Fruit fly (Drosophila melanogaster) whole organism, embryonic: ENCODE measurements around the gene CG9961.

Source experiments
- Awh ChIP-seq: fragments of 200-800 bp; sonication (Bioruptor generic); IDR thresholded peaks from 2 replicates; pipeline ENCODE4, ENCODE4 v1.3.6; 2022; ENCODE audit warnings: missing biosample characterization, missing genetic modification characterization
- B-H2 ChIP-seq: fragments of 200-800 bp; sonication (Bioruptor generic); optimal IDR thresholded peaks from 2 replicates; lab custom pipeline; 2018; ENCODE audit warnings: missing biosample characterization, mild to moderate bottlenecking, missing genetic modification characterization
- CG10321 ChIP-seq: fragments of 200-800 bp; sonication (Bioruptor generic); IDR thresholded peaks from 2 replicates; pipeline ENCODE4 v1.3.6; 2022; ENCODE audit warnings: missing biosample characterization, missing genetic modification characterization
- CG12155 ChIP-seq: fragments of 200-800 bp; sonication (Bioruptor generic); optimal IDR thresholded peaks from 3 replicates; lab custom pipeline; 2016; ENCODE audit warnings: missing biosample characterization, missing genetic modification characterization
- CG12219 ChIP-seq: fragments of 200-800 bp; sonication (Bioruptor generic); optimal IDR thresholded peaks from 3 replicates; lab custom pipeline; 2018; ENCODE audit warnings: missing biosample characterization, mild to moderate bottlenecking, missing genetic modification characterization
- CG1233 ChIP-seq: fragments of 200-800 bp; sonication (Bioruptor generic); optimal IDR thresholded peaks from 4 replicates; lab custom pipeline; 2018; ENCODE audit warnings: missing biosample characterization, mild to moderate bottlenecking, missing genetic modification characterization
- CG13296 ChIP-seq: fragments of 200-800 bp; sonication (Bioruptor generic); optimal IDR thresholded peaks from 3 replicates; lab custom pipeline; 2018; ENCODE audit warnings: missing biosample characterization, mild to moderate bottlenecking, missing genetic modification characterization
- CG14965 ChIP-seq: fragments of 200-800 bp; sonication (Bioruptor generic); optimal IDR thresholded peaks from 2 replicates; lab custom pipeline; 2016; ENCODE audit warnings: missing biosample characterization, missing genetic modification characterization, borderline replicate concordance
- CG15269 ChIP-seq: fragments of 200-800 bp; sonication (Bioruptor generic); optimal IDR thresholded peaks from 2 replicates; lab custom pipeline; 2018; ENCODE audit warnings: missing biosample characterization, mild to moderate bottlenecking, missing genetic modification characterization, moderate library complexity
- CG1529 ChIP-seq: fragments of 200-800 bp; sonication (Bioruptor generic); optimal IDR thresholded peaks from 3 replicates; lab custom pipeline; 2018; ENCODE audit warnings: missing biosample characterization, missing genetic modification characterization
- CG17829 ChIP-seq: fragments of 200-800 bp; optimal IDR thresholded peaks from 2 replicates; lab custom pipeline; 2019; ENCODE audit warnings: missing biosample characterization, mild to moderate bottlenecking, missing genetic modification characterization, moderate library complexity
- CG18619 ChIP-seq: fragments of 200-800 bp; sonication (Bioruptor generic); optimal IDR thresholded peaks from 3 replicates; lab custom pipeline; 2017; ENCODE audit warnings: missing biosample characterization, mild to moderate bottlenecking, missing genetic modification characterization
- CG2712 ChIP-seq: fragments of 200-800 bp; optimal IDR thresholded peaks from 3 replicates; lab custom pipeline; 2019; ENCODE audit warnings: missing biosample characterization, mild to moderate bottlenecking, missing genetic modification characterization, moderate library complexity
- CG3281 ChIP-seq: fragments of 200-800 bp; sonication (Bioruptor generic); optimal IDR thresholded peaks from 3 replicates; lab custom pipeline; 2017; ENCODE audit warnings: missing biosample characterization, mild to moderate bottlenecking, missing genetic modification characterization
- CG34224 ChIP-seq: fragments of 200-800 bp; sonication (Bioruptor generic); IDR thresholded peaks from 3 replicates; pipeline ENCODE4 v1.3.6; 2022; ENCODE audit warnings: missing biosample characterization, missing genetic modification characterization; ENCODE audit not compliant: partially characterized antibody
- CG34422 ChIP-seq: fragments of 200-800 bp; sonication (Bioruptor generic); IDR thresholded peaks from 3 replicates; pipeline ENCODE4 v1.3.6; 2022; ENCODE audit warnings: missing biosample characterization, missing genetic modification characterization
- CG42726 ChIP-seq: fragments of 200-800 bp; sonication (Bioruptor generic); IDR thresholded peaks from 2 replicates; pipeline ENCODE4 v1.3.6; 2022; ENCODE audit warnings: missing biosample characterization, missing genetic modification characterization; ENCODE audit not compliant: partially characterized antibody
- CG4617 ChIP-seq: fragments of 200-800 bp; sonication (Bioruptor generic); optimal IDR thresholded peaks from 3 replicates; lab custom pipeline; 2016; ENCODE audit warnings: missing biosample characterization, missing genetic modification characterization, borderline replicate concordance
- CG4707 ChIP-seq: fragments of 200-800 bp; sonication (Bioruptor generic); optimal IDR thresholded peaks from 2 replicates; lab custom pipeline; 2018; ENCODE audit warnings: missing biosample characterization, mild to moderate bottlenecking, missing genetic modification characterization, moderate library complexity
- CG6175 ChIP-seq: fragments of 200-800 bp; sonication (Bioruptor generic); IDR thresholded peaks from 3 replicates; pipeline ENCODE4 v1.3.6; 2022; ENCODE audit warnings: missing biosample characterization, missing genetic modification characterization
- CG7987 ChIP-seq: fragments of 200-800 bp; sonication (Bioruptor generic); optimal IDR thresholded peaks from 2 replicates; lab custom pipeline; 2018; ENCODE audit warnings: missing biosample characterization, mild to moderate bottlenecking, missing genetic modification characterization, moderate library complexity
- CG8388 ChIP-seq: fragments of 200-800 bp; sonication (Bioruptor generic); optimal IDR thresholded peaks from 2 replicates; lab custom pipeline; 2019; ENCODE audit warnings: missing biosample characterization, mild to moderate bottlenecking, missing genetic modification characterization, moderate library complexity
- CG8924 ChIP-seq: fragments of 200-800 bp; optimal IDR thresholded peaks from 3 replicates; lab custom pipeline; 2019; ENCODE audit warnings: missing biosample characterization, mild to moderate bottlenecking, missing genetic modification characterization, moderate library complexity
- CG9727 ChIP-seq: fragments of 200-800 bp; sonication (Bioruptor generic); optimal IDR thresholded peaks from 3 replicates; lab custom pipeline; 2017; ENCODE audit warnings: missing biosample characterization, mild to moderate bottlenecking, missing genetic modification characterization
- CHES-1-like ChIP-seq: fragments of 200-800 bp; sonication (Bioruptor generic); optimal IDR thresholded peaks from 2 replicates; lab custom pipeline; 2016; ENCODE audit warnings: missing biosample characterization, missing genetic modification characterization
- D ChIP-seq, 2 experiments: fragments of 200-800 bp in 1 of 2; fragments of >200 bp in 1 of 2; sonication (Bioruptor generic) in 1 of 2; optimal IDR thresholded peaks; 2 replicates in 1 of 2; 3 replicates in 1 of 2; lab custom pipeline; 2017; ENCODE audit warnings: mild to moderate bottlenecking in 1 of 2, missing biosample characterization in 1 of 2, missing genetic modification characterization in 1 of 2, missing genetic modification reagents in 1 of 2
- Deaf1 ChIP-seq: fragments of 200-800 bp; optimal IDR thresholded peaks from 3 replicates; lab custom pipeline; 2019; ENCODE audit warnings: missing biosample characterization, mild to moderate bottlenecking, missing genetic modification characterization, moderate library complexity
- Dref ChIP-seq: fragments of 200-800 bp; sonication (Bioruptor generic); IDR thresholded peaks from 2 replicates; pipeline ENCODE4 v1.3.6; 2022; ENCODE audit warnings: missing biosample characterization, missing genetic modification characterization
- HLH3B ChIP-seq: fragments of 200-800 bp; sonication (Bioruptor generic); IDR thresholded peaks from 2 replicates; pipeline ENCODE4 v1.3.6; 2022; ENCODE audit warnings: missing biosample characterization, missing genetic modification characterization
- Hand ChIP-seq: fragments of 200-800 bp; sonication (Bioruptor generic); optimal IDR thresholded peaks from 2 replicates; lab custom pipeline; 2017; ENCODE audit warnings: mild to moderate bottlenecking, missing biosample characterization, missing genetic modification reagents, missing genetic modification characterization
- Jarid2 ChIP-seq: fragments of 200-800 bp; sonication (Bioruptor generic); optimal IDR thresholded peaks from 3 replicates; lab custom pipeline; 2017; ENCODE audit warnings: mild to moderate bottlenecking, missing biosample characterization, missing genetic modification reagents, missing genetic modification characterization
- Oli ChIP-seq: fragments of 200-800 bp; sonication (Bioruptor generic); optimal IDR thresholded peaks from 2 replicates; lab custom pipeline; 2018; ENCODE audit warnings: missing biosample characterization, mild to moderate bottlenecking, missing genetic modification characterization, moderate library complexity
- YL-1 ChIP-seq: fragments of 200-800 bp; sonication (Bioruptor generic); optimal IDR thresholded peaks from 3 replicates; lab custom pipeline; 2017; ENCODE audit warnings: missing biosample characterization, mild to moderate bottlenecking, missing genetic modification characterization
- abd-A ChIP-seq: fragments of 200-800 bp; sonication (Bioruptor generic); optimal IDR thresholded peaks from 3 replicates; lab custom pipeline; 2019; ENCODE audit warnings: missing biosample characterization, mild to moderate bottlenecking, missing genetic modification characterization, moderate library complexity
- az2 ChIP-seq: fragments of 200-800 bp; sonication (Bioruptor generic); optimal IDR thresholded peaks from 3 replicates; lab custom pipeline; 2016; ENCODE audit warnings: missing biosample characterization, missing genetic modification characterization
- cas ChIP-seq: fragments of 200-800 bp; sonication (Bioruptor generic); IDR thresholded peaks from 2 replicates; pipeline ENCODE4 v1.3.6; 2022; ENCODE audit warnings: missing biosample characterization, missing genetic modification characterization
- croc ChIP-seq: fragments of 200-800 bp; sonication (Bioruptor generic); conservative IDR thresholded peaks from 3 replicates; pipeline ENCODE4 v1.3.6; 2022; ENCODE audit warnings: missing biosample characterization, missing genetic modification characterization
- dati ChIP-seq: fragments of 200-800 bp; sonication (Bioruptor generic); IDR thresholded peaks from 2 replicates; pipeline ENCODE4 v1.3.6; 2022; ENCODE audit warnings: missing biosample characterization, missing genetic modification characterization
- dmrt99B ChIP-seq: fragments of 200-800 bp; sonication (Bioruptor generic); optimal IDR thresholded peaks from 2 replicates; lab custom pipeline; 2018; ENCODE audit warnings: missing biosample characterization, mild to moderate bottlenecking, missing genetic modification characterization, moderate library complexity
- dpn ChIP-seq, 2 experiments: fragments of 200-800 bp; sonication (Bioruptor generic); optimal IDR thresholded peaks; 3 replicates each; lab custom pipeline; 2016; ENCODE audit warnings: missing biosample characterization in 2 of 2, missing genetic modification characterization in 2 of 2
- eve ChIP-seq, 2 experiments: fragments of >200 bp; optimal IDR thresholded peaks; 2 replicates each; lab custom pipeline; 2017; ENCODE audit warnings: missing biosample characterization in 2 of 2, missing genetic modification characterization in 2 of 2
- fd64A ChIP-seq: fragments of 200-800 bp; sonication (Bioruptor generic); optimal IDR thresholded peaks from 3 replicates; lab custom pipeline; 2018; ENCODE audit warnings: missing biosample characterization, mild to moderate bottlenecking, missing genetic modification characterization
- gce ChIP-seq: fragments of 200-800 bp; sonication (Bioruptor generic); IDR thresholded peaks from 3 replicates; pipeline ENCODE4 v1.3.6; 2022; ENCODE audit warnings: missing biosample characterization, missing genetic modification characterization
- gsb-n ChIP-seq: fragments of 200-800 bp; sonication (Bioruptor generic); optimal IDR thresholded peaks from 3 replicates; lab custom pipeline; 2018; ENCODE audit warnings: missing biosample characterization, mild to moderate bottlenecking, missing genetic modification characterization
- kah ChIP-seq: fragments of 200-800 bp; sonication (Bioruptor generic); optimal IDR thresholded peaks from 2 replicates; lab custom pipeline; 2018; ENCODE audit warnings: missing biosample characterization, mild to moderate bottlenecking, missing genetic modification characterization
- otp ChIP-seq: fragments of 200-800 bp; sonication (Bioruptor generic); IDR thresholded peaks from 3 replicates; pipeline ENCODE4, ENCODE4 v1.3.6; 2022; ENCODE audit warnings: missing biosample characterization, missing genetic modification characterization
- slp2 ChIP-seq: fragments of 200-800 bp; sonication (Bioruptor generic); optimal IDR thresholded peaks from 2 replicates; lab custom pipeline; 2016; ENCODE audit warnings: missing biosample characterization, missing genetic modification characterization
- vnd ChIP-seq: fragments of 200-800 bp; sonication (Bioruptor generic); IDR thresholded peaks from 3 replicates; pipeline ENCODE4 v1.3.6; 2022; ENCODE audit warnings: missing biosample characterization, missing genetic modification characterization; ENCODE audit not compliant: partially characterized antibody
- wek ChIP-seq: fragments of 200-800 bp; sonication (Bioruptor generic); optimal IDR thresholded peaks from 3 replicates; lab custom pipeline; 2018; ENCODE audit warnings: missing biosample characterization, mild to moderate bottlenecking, missing genetic modification characterization, moderate library complexity
- yki ChIP-seq: fragments of >200 bp; optimal IDR thresholded peaks from 3 replicates; lab custom pipeline; 2018

Gene CG9961

dm6 chr2L:2759654-2760053 is 14.9 kb upstream of the CG9961 start, which contains the start of the genes HemK2, Snapin and Tnpo-SR (continued):
- peak; percentile 95 for TF ChIP-seq abd-A (tag; lab: Kevin White, UChicago)
- TF ChIP-seq yki, result no peak
- TF ChIP-seq CG12155 (GFP tag; lab: Kevin White, UChicago), result peak; percentile 91
- peak; percentile 88 for TF ChIP-seq CG1233 (GFP tag; lab: Kevin White, UChicago)
- no peak for TF ChIP-seq wek (GFP tag; lab: Kevin White, UChicago)
- peak; percentile 92 for TF ChIP-seq CG8924 (tag; lab: Kevin White, UChicago)
- peak; percentile 78 for TF ChIP-seq cas
- peak; percentile 75 for TF ChIP-seq slp2
- TF ChIP-seq CG4617 (GFP tag; lab: Kevin White, UChicago), result peak; percentile 89
- TF ChIP-seq CG7987 (GFP tag; lab: Kevin White, UChicago), result peak; percentile 70
- TF ChIP-seq CG42726 (GFP tag; lab: Robert Waterston, UW), result peak; percentile 85
- TF ChIP-seq Hand (GFP tag; lab: Kevin White, UChicago), result peak; percentile 79
- peak; percentile 88 for TF ChIP-seq az2 (GFP tag; lab: Kevin White, UChicago)
- peak; percentile 95 for TF ChIP-seq B-H2 (GFP tag; lab: Kevin White, UChicago)
- no peak for TF ChIP-seq eve (GFP tag; optimal IDR thresholded peaks at IDR 0.05; lab: Kevin White, UChicago)
- TF ChIP-seq CG8388 (GFP tag; lab: Kevin White, UChicago), result peak; percentile 85
- TF ChIP-seq Awh, result peak; percentile 89
- peak; percentile 87 for TF ChIP-seq gsb-n (tag; lab: Kevin White, UChicago)
- peak; percentile 84 to 92 for TF ChIP-seq dpn (GFP tag; optimal IDR thresholded peaks at IDR 0.05; lab: Kevin White, UChicago)
- TF ChIP-seq D (optimal IDR thresholded peaks at IDR 0.05; lab: Kevin White, UChicago), result no peak
- TF ChIP-seq D (GFP tag; optimal IDR thresholded peaks at IDR 0.05; lab: Kevin White, UChicago), result peak; percentile 68
- TF ChIP-seq Dref (GFP tag; lab: Robert Waterston, UW), result peak; percentile 80
- TF ChIP-seq kah, result peak; percentile 68
- peak; percentile 70 for TF ChIP-seq Deaf1 (tag; lab: Kevin White, UChicago)
- peak; percentile 68 for TF ChIP-seq CG12219 (GFP tag; lab: Kevin White, UChicago)
- peak; percentile 88 for TF ChIP-seq dmrt99B
- peak; percentile 85; the same call in 1 of the 3 replicates for TF ChIP-seq gce (GFP tag; lab: Robert Waterston, UW)
- peak; percentile 47; the same call in 1 of the 2 replicates for TF ChIP-seq CG10321 (GFP tag; lab: Robert Waterston, UW)
- peak; percentile 89 for TF ChIP-seq YL-1 (GFP tag; lab: Kevin White, UChicago)
- peak; percentile 89 for TF ChIP-seq CG13296
- peak; percentile 87 for TF ChIP-seq HLH3B (GFP tag; lab: Robert Waterston, UW)
- TF ChIP-seq CG18619 (GFP tag; lab: Kevin White, UChicago), result peak; percentile 80
- peak; percentile 95 for TF ChIP-seq CG2712 (tag; lab: Kevin White, UChicago)
- TF ChIP-seq CG9727 (GFP tag; lab: Kevin White, UChicago), result peak; percentile 92
- TF ChIP-seq otp (GFP tag; lab: Robert Waterston, UW), result peak; percentile 86
- TF ChIP-seq CG4707 (GFP tag; lab: Kevin White, UChicago), result peak; percentile 23
- peak; percentile 94 for TF ChIP-seq vnd (GFP tag; lab: Robert Waterston, UW)
- peak; percentile 71 for TF ChIP-seq CG1529
- TF ChIP-seq croc (GFP tag; lab: Robert Waterston, UW), result peak; percentile 91
- peak; percentile 96 for TF ChIP-seq CG34422
- peak; percentile 97 for TF ChIP-seq CG34224 (GFP tag; lab: Robert Waterston, UW)
- peak; percentile 87 for TF ChIP-seq CG3281
- TF ChIP-seq fd64A (GFP tag; lab: Kevin White, UChicago), result peak; percentile 24
- peak; percentile 73 for TF ChIP-seq dati (GFP tag; lab: Robert Waterston, UW)
- TF ChIP-seq CG14965 (GFP tag; lab: Kevin White, UChicago), result no peak
- TF ChIP-seq Jarid2, result no peak
- peak; percentile 80 for TF ChIP-seq Oli (tag; lab: Kevin White, UChicago)
- peak; percentile 80 for TF ChIP-seq CG6175
- peak; percentile 91 for TF ChIP-seq CG15269
- peak; percentile 94 for TF ChIP-seq CG17829 (tag; lab: Kevin White, UChicago)
- TF ChIP-seq CHES-1-like, result peak; percentile 85
